Fruit fly (Drosophila melanogaster) whole organism, prepupa: ENCODE data around the gene SdhAL.

Experiments used
- CG10669 ChIP-seq: fragments of 200-800 bp; sonication (Bioruptor generic); optimal IDR thresholded peaks from 3 replicates; lab custom pipeline; 2018; ENCODE audit warnings: missing biosample characterization, mild to moderate bottlenecking, missing genetic modification characterization, moderate library complexity
- CG15336 ChIP-seq: fragments of 200-800 bp; sonication (Bioruptor generic); IDR thresholded peaks from 2 replicates; pipeline ENCODE4 v1.3.6; 2022; ENCODE audit warnings: missing biosample characterization, missing genetic modification characterization
- CG16779 ChIP-seq: fragments of 200-800 bp; sonication (Bioruptor generic); optimal IDR thresholded peaks from 3 replicates; lab custom pipeline; 2017; ENCODE audit warnings: missing biosample characterization, mild to moderate bottlenecking, missing genetic modification characterization
- CG3032 ChIP-seq: fragments of 200-800 bp; optimal IDR thresholded peaks from 2 replicates; lab custom pipeline; 2019; ENCODE audit warnings: missing biosample characterization, mild to moderate bottlenecking, missing genetic modification characterization, moderate library complexity
- CG34406 ChIP-seq: fragments of 200-800 bp; sonication (Bioruptor generic); optimal IDR thresholded peaks from 3 replicates; lab custom pipeline; 2016; ENCODE audit warnings: missing biosample characterization, missing genetic modification characterization
- CG3919 ChIP-seq: fragments of 200-800 bp; sonication (Bioruptor generic); optimal IDR thresholded peaks from 3 replicates; lab custom pipeline; 2016; ENCODE audit warnings: missing biosample characterization, missing genetic modification characterization
- CG4318 ChIP-seq: fragments of 200-800 bp; sonication (Bioruptor generic); optimal IDR thresholded peaks from 3 replicates; lab custom pipeline; 2017; ENCODE audit warnings: missing biosample characterization, mild to moderate bottlenecking, missing genetic modification characterization
- CG6163 ChIP-seq: fragments of 200-800 bp; sonication (Bioruptor generic); IDR thresholded peaks from 3 replicates; pipeline ENCODE4 v1.3.6; 2022; ENCODE audit warnings: missing biosample characterization, missing genetic modification characterization
- CG6276 ChIP-seq: fragments of 200-800 bp; sonication (Bioruptor generic); optimal IDR thresholded peaks from 2 replicates; lab custom pipeline; 2017; ENCODE audit warnings: missing biosample characterization, mild to moderate bottlenecking, missing genetic modification characterization
- CG6792 ChIP-seq: fragments of 200-800 bp; sonication (Bioruptor generic); optimal IDR thresholded peaks from 3 replicates; lab custom pipeline; 2016; ENCODE audit warnings: missing biosample characterization, missing genetic modification characterization
- CG6808 ChIP-seq: fragments of 200-800 bp; sonication (Bioruptor generic); optimal IDR thresholded peaks from 3 replicates; lab custom pipeline; 2017; ENCODE audit warnings: missing biosample characterization, missing genetic modification characterization, mild to moderate bottlenecking, moderate library complexity, missing genetic modification reagents
- CG7368 ChIP-seq: fragments of 200-800 bp; sonication (Bioruptor generic); optimal IDR thresholded peaks from 3 replicates; lab custom pipeline; 2016; ENCODE audit warnings: missing biosample characterization, missing genetic modification characterization
- CG8119 ChIP-seq: fragments of 200-800 bp; sonication (Bioruptor generic); IDR thresholded peaks from 3 replicates; pipeline ENCODE4 v1.3.6; 2022; ENCODE audit warnings: missing biosample characterization, missing genetic modification characterization
- CG8632 ChIP-seq: fragments of 200-800 bp; sonication (Bioruptor generic); optimal IDR thresholded peaks from 3 replicates; lab custom pipeline; 2016; ENCODE audit warnings: missing biosample characterization, missing genetic modification characterization
- CG9139 ChIP-seq: fragments of 200-800 bp; sonication (Bioruptor generic); optimal IDR thresholded peaks from 3 replicates; lab custom pipeline; 2017; ENCODE audit warnings: missing biosample characterization, mild to moderate bottlenecking, missing genetic modification characterization
- Eip75B ChIP-seq: fragments of 200-800 bp; sonication (Bioruptor generic); optimal IDR thresholded peaks from 3 replicates; lab custom pipeline; 2016; ENCODE audit warnings: missing biosample characterization, missing genetic modification characterization
- Eip78C ChIP-seq: fragments of 200-800 bp; sonication (Bioruptor generic); peaks from one replicate; lab custom pipeline; 2016; ENCODE audit warnings: missing biosample characterization, missing genetic modification characterization
- Ets21C ChIP-seq: fragments of 200-800 bp; sonication (Bioruptor generic); optimal IDR thresholded peaks from 3 replicates; lab custom pipeline; 2016; ENCODE audit warnings: missing biosample characterization, missing genetic modification characterization
- Hr38 ChIP-seq: sonication (Bioruptor generic); optimal IDR thresholded peaks from 2 replicates; lab custom pipeline; 2016; ENCODE audit warnings: missing biosample characterization, missing genetic modification characterization
- Hr39 ChIP-seq: fragments of 200-800 bp; sonication (Bioruptor generic); optimal IDR thresholded peaks from 2 replicates; lab custom pipeline; 2016; ENCODE audit warnings: missing biosample characterization, missing genetic modification characterization
- Hr4 ChIP-seq: fragments of 200-800 bp; sonication (Bioruptor generic); optimal IDR thresholded peaks from 3 replicates; lab custom pipeline; 2016; ENCODE audit warnings: missing biosample characterization, missing genetic modification characterization
- Met ChIP-seq: fragments of 200-800 bp; sonication (Bioruptor generic); optimal IDR thresholded peaks from 3 replicates; lab custom pipeline; 2016; ENCODE audit warnings: missing biosample characterization, missing genetic modification characterization
- Smox ChIP-seq: fragments of 200-800 bp; sonication (Bioruptor generic); optimal IDR thresholded peaks from 3 replicates; lab custom pipeline; 2016; ENCODE audit warnings: missing biosample characterization, missing genetic modification characterization
- Sox102F ChIP-seq: fragments of 200-800 bp; sonication (Bioruptor generic); optimal IDR thresholded peaks from 2 replicates; lab custom pipeline; 2016; ENCODE audit warnings: missing biosample characterization, mild to moderate bottlenecking, missing genetic modification characterization
- Sox14 ChIP-seq: fragments of 200-800 bp; sonication (Bioruptor generic); optimal IDR thresholded peaks from 3 replicates; lab custom pipeline; 2016; ENCODE audit warnings: missing biosample characterization, missing genetic modification characterization
- Sox15 ChIP-seq: fragments of 200-800 bp; sonication (Bioruptor generic); optimal IDR thresholded peaks from 3 replicates; lab custom pipeline; 2016; ENCODE audit warnings: missing biosample characterization, missing genetic modification characterization
- acj6 ChIP-seq: fragments of 200-800 bp; sonication (Bioruptor generic); optimal IDR thresholded peaks from 3 replicates; lab custom pipeline; 2016; ENCODE audit warnings: missing biosample characterization, missing genetic modification characterization
- cyc ChIP-seq: fragments of 200-800 bp; sonication (Bioruptor generic); optimal IDR thresholded peaks from 3 replicates; lab custom pipeline; 2016; ENCODE audit warnings: missing biosample characterization, missing genetic modification characterization
- dac ChIP-seq: fragments of 200-800 bp; sonication (Bioruptor generic); optimal IDR thresholded peaks from 2 replicates; lab custom pipeline; 2017; ENCODE audit warnings: missing biosample characterization, mild to moderate bottlenecking, missing genetic modification characterization
- dsx ChIP-seq: fragments of 200-800 bp; optimal IDR thresholded peaks from 3 replicates; lab custom pipeline; 2019; ENCODE audit warnings: missing biosample characterization, mild to moderate bottlenecking, missing genetic modification characterization, moderate library complexity; ENCODE audit not compliant: poor library complexity, severe bottlenecking
- eg ChIP-seq: fragments of 200-800 bp; sonication (Bioruptor generic); IDR thresholded peaks from 3 replicates; pipeline ENCODE4 v1.3.6; 2022; ENCODE audit warnings: missing biosample characterization, missing genetic modification characterization
- fd59A ChIP-seq: fragments of 200-800 bp; sonication (Bioruptor generic); optimal IDR thresholded peaks from 2 replicates; lab custom pipeline; 2017; ENCODE audit warnings: missing biosample characterization, mild to moderate bottlenecking, missing genetic modification characterization, missing genetic modification reagents
- fd85E ChIP-seq: fragments of 200-800 bp; sonication (Bioruptor generic); optimal IDR thresholded peaks from 3 replicates; lab custom pipeline; 2016; ENCODE audit warnings: missing biosample characterization, missing genetic modification characterization
- fkh ChIP-seq: fragments of 200-800 bp; sonication (Bioruptor generic); optimal IDR thresholded peaks from 3 replicates; lab custom pipeline; 2017; ENCODE audit warnings: missing biosample characterization, mild to moderate bottlenecking, missing genetic modification characterization, moderate library complexity
- salr ChIP-seq, 2 experiments: fragments of 200-800 bp; sonication (Bioruptor generic); optimal IDR thresholded peaks; 3 replicates each; lab custom pipeline; 2016 to 2018; ENCODE audit warnings: missing biosample characterization in 2 of 2, missing genetic modification characterization in 2 of 2, mild to moderate bottlenecking in 1 of 2
- spab ChIP-seq: fragments of 200-800 bp; sonication (Bioruptor generic); optimal IDR thresholded peaks from 2 replicates; lab custom pipeline; 2017; ENCODE audit warnings: missing biosample characterization, mild to moderate bottlenecking, missing genetic modification characterization, missing genetic modification reagents
- ss ChIP-seq, 2 experiments: fragments of 200-800 bp; sonication (Bioruptor generic); optimal IDR thresholded peaks; 2 replicates in 1 of 2; 3 replicates in 1 of 2; lab custom pipeline; 2017 to 2018; ENCODE audit warnings: mild to moderate bottlenecking in 2 of 2, missing biosample characterization in 2 of 2, missing genetic modification characterization in 2 of 2, moderate library complexity in 1 of 2
- svp ChIP-seq: fragments of 200-800 bp; sonication (Bioruptor generic); peaks from one replicate; lab custom pipeline; 2016; ENCODE audit warnings: missing biosample characterization, missing genetic modification characterization

The SdhAL gene

dm6 chr3L:11953783-11954182, 29.2 kb upstream of the SdhAL start, which contains the start of gene CG7248:
Gene CG7248, plus strand, starts transcription at chr3L:11954083.
- no peak for TF ChIP-seq CG15336
- TF ChIP-seq CG6276 (GFP tag; lab: Kevin White, UChicago) = no peak
- TF ChIP-seq CG8119 (GFP tag; lab: Robert Waterston, UW) = no peak
- TF ChIP-seq salr (GFP tag; optimal IDR thresholded peaks at IDR 0.05; lab: Kevin White, UChicago) = no peak

- TF ChIP-seq Eip75B = no peak
- TF ChIP-seq Smox = no peak
- no peak for TF ChIP-seq CG10669 (GFP tag; lab: Kevin White, UChicago)
- TF ChIP-seq fd85E = no peak
- TF ChIP-seq dsx = no peak
- TF ChIP-seq Sox14 = no peak
- no peak for TF ChIP-seq CG34406
- no peak for TF ChIP-seq Hr38 (GFP tag; lab: Kevin White, UChicago)
- no peak for TF ChIP-seq Hr4 (GFP tag; lab: Kevin White, UChicago)
- no peak for TF ChIP-seq dac (GFP tag; lab: Kevin White, UChicago)
- no peak for TF ChIP-seq svp (GFP tag; lab: Kevin White, UChicago)
- TF ChIP-seq CG9139 = no peak
Observed at dm6 chr3L:11953217-11953616, 28.7 kb upstream of the SdhAL start, which contains the start of gene obst-G. Gene obst-G, minus strand, starts transcription at chr3L:11953317.

dm6 chr3L:11949539-11949938, 25.0 kb upstream of the SdhAL start, which contains the start of gene CG17826:
Gene CG17826, plus strand, starts transcription at chr3L:11949839.
- TF ChIP-seq Hr4 (GFP tag; lab: Kevin White, UChicago) = no peak
- no peak for TF ChIP-seq CG4318 (GFP tag; lab: Kevin White, UChicago)
- TF ChIP-seq Sox102F (GFP tag; lab: Kevin White, UChicago) = no peak
- TF ChIP-seq CG15336 = no peak
- no peak for TF ChIP-seq Eip78C
- no peak for TF ChIP-seq cyc (GFP tag; lab: Kevin White, UChicago)
- TF ChIP-seq CG8632 (GFP tag; lab: Kevin White, UChicago) = no peak
- TF ChIP-seq CG6808 (GFP tag; lab: Kevin White, UChicago) = no peak
- no peak for TF ChIP-seq fkh (GFP tag; lab: Kevin White, UChicago)
- no peak for TF ChIP-seq eg (GFP tag; lab: Robert Waterston, UW)
- no peak for TF ChIP-seq CG9139
- no peak for TF ChIP-seq Hr39
- no peak for TF ChIP-seq acj6 (GFP tag; lab: Kevin White, UChicago)
- no peak for TF ChIP-seq CG6163

- TF ChIP-seq CG6808 (GFP tag; lab: Kevin White, UChicago) (no peak), CG3032 (tag; lab: Kevin White, UChicago) (no peak), CG6276 (GFP tag; lab: Kevin White, UChicago) (no peak), Met (no peak), spab (GFP tag; lab: Kevin White, UChicago) (no peak), ss (GFP tag; optimal IDR thresholded peaks at IDR 0.05; lab: Kevin White, UChicago) (no peak), CG3919 (no peak), eg (GFP tag; lab: Robert Waterston, UW) (no peak), Sox102F (GFP tag; lab: Kevin White, UChicago) (no peak), CG7368 (GFP tag; lab: Kevin White, UChicago) (no peak), CG6792 (GFP tag; lab: Kevin White, UChicago) (no peak), Sox15 (no peak), dsx (no peak), CG16779 (tag; lab: Kevin White, UChicago) (no peak), svp (GFP tag; lab: Kevin White, UChicago) (no peak), fd59A (GFP tag; lab: Kevin White, UChicago) (no peak), Eip78C (no peak), Ets21C (no peak), CG8632 (GFP tag; lab: Kevin White, UChicago) (no peak)
Observed at dm6 chr3L:11947357-11947756, 22.8 kb upstream of the SdhAL start, which contains the start of gene CG7252. Gene CG7252, plus strand, starts transcription at chr3L:11947675.
